Fruit fly (Drosophila melanogaster) whole organism, embryonic: ENCODE results near the gene CG13056.

Source experiments
- Adf1 ChIP-seq: fragments of 200-800 bp; sonication (Bioruptor generic); IDR thresholded peaks from 2 replicates; pipeline ENCODE4 v1.3.6; 2022; ENCODE audit warnings: missing biosample characterization, missing genetic modification characterization
- CG2889 ChIP-seq: fragments of 200-800 bp; sonication (Bioruptor generic); IDR thresholded peaks from 3 replicates; pipeline ENCODE4 v1.3.6; 2022; ENCODE audit warnings: missing biosample characterization, missing genetic modification characterization
- hth ChIP-seq: fragments of >200 bp; optimal IDR thresholded peaks from 2 replicates; lab custom pipeline; 2017; ENCODE audit warnings: inconsistent platforms
- pum ChIP-seq: fragments of 200-800 bp; sonication (Bioruptor generic); optimal IDR thresholded peaks from 2 replicates; lab custom pipeline; 2016; ENCODE audit warnings: missing biosample characterization, missing genetic modification characterization

- TF ChIP-seq pum (GFP tag; lab: Kevin White, UChicago) (no peak), hth (lab: Kevin White, UChicago) (no peak), CG2889 (GFP tag; lab: Robert Waterston, UW) (no peak), Adf1 (GFP tag; lab: Robert Waterston, UW) (no peak)
Measured at dm6 chr3L:16333013-16333412, at the start of gene CG13056.
